Fruit fly (Drosophila melanogaster): ENCODE measurements around the gene Hpd.

DNA sequence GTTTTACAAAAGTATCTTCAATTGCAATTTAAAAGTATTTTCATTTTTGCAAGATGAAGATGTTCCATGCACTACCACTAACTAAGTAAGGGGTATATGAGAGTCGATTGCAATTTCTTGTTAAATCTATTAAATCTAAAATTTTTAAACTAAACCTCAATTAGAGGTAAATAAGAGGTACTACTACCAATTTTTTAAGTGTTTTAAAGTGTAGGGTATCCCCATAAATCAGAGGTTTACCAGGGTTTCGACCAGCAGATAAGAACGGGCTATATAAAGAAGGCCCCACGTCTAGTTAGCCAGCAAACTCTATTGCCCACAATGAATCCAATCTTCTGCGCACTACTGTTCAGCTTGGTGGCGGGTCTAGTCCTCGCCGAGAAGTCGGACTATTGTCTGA lies 20.7 kb upstream of the Hpd start, which contains the start of gene mag:
- no peak for TF ChIP-seq Pif1B (GFP tag; optimal IDR thresholded peaks at IDR 0.05)
- no peak for TF ChIP-seq EcR (GFP tag; optimal IDR thresholded peaks at IDR 0.05)
- TF ChIP-seq CG8301 (tag; optimal IDR thresholded peaks at IDR 0.05), result no peak
- no peak for TF ChIP-seq CG17806 (tag; optimal IDR thresholded peaks at IDR 0.05)
- no peak for TF ChIP-seq CG4496 (GFP tag; IDR thresholded peaks at IDR 0.05)
- TF ChIP-seq CG34367 (tag; optimal IDR thresholded peaks at IDR 0.05), result no peak
